Worm (Caenorhabditis elegans) whole organism, young adult: ENCODE measurements around the gene F54H5.5.

ENCODE experiments used
- B0019.2 ChIP-seq: fragments of 200-800 bp; sonication (Bioruptor generic); conservative IDR thresholded peaks from 2 replicates; pipeline ENCODE4 v1.3.6; 2022; ENCODE audit warnings: missing genetic modification reagents, missing genetic modification characterization, missing compliant biosample characterization
- D2030.7 ChIP-seq: fragments of 200-800 bp; sonication (Bioruptor generic); IDR thresholded peaks from 2 replicates; pipeline ENCODE4 v1.3.6; 2022; ENCODE audit warnings: missing genetic modification reagents, missing genetic modification characterization, missing compliant biosample characterization
- F23B12.7 ChIP-seq: sonication (generic microtip); optimal IDR thresholded peaks from 2 replicates; lab custom pipeline; 2017; ENCODE audit warnings: missing genetic modification characterization, mild to moderate bottlenecking, missing compliant biosample characterization, antibody characterized with exemption, moderate library complexity; ENCODE audit not compliant: insufficient read depth
- Y79H2A.3 ChIP-seq: fragments of 200-800 bp; sonication (Bioruptor generic); conservative IDR thresholded peaks from 2 replicates; pipeline ENCODE4 v1.3.6; 2022; ENCODE audit warnings: missing genetic modification reagents, missing genetic modification characterization, missing compliant biosample characterization
- ZK185.1 ChIP-seq: sonication (generic microtip); optimal IDR thresholded peaks from 2 replicates; lab custom pipeline; 2016; ENCODE audit warnings: mild to moderate bottlenecking, missing genetic modification characterization, missing compliant biosample characterization; ENCODE audit not compliant: poor library complexity, severe bottlenecking
- aptf-2 ChIP-seq: fragments of 200-800 bp; sonication (Bioruptor generic); conservative IDR thresholded peaks from 2 replicates; pipeline ENCODE4 v1.3.6; 2022; ENCODE audit warnings: missing genetic modification reagents, missing genetic modification characterization, missing compliant biosample characterization
- him-1 ChIP-seq: sonication (generic microtip); optimal IDR thresholded peaks from 2 replicates; lab custom pipeline; 2016; ENCODE audit warnings: missing genotype, missing genetic modification reagents, missing genetic modification characterization, missing compliant biosample characterization
- madf-10 ChIP-seq: sonication (generic microtip); optimal IDR thresholded peaks from 2 replicates; lab custom pipeline; 2016; ENCODE audit warnings: mild to moderate bottlenecking, missing genetic modification characterization, missing compliant biosample characterization
- mcd-1 ChIP-seq: fragments of 200-800 bp; sonication (Bioruptor generic); IDR thresholded peaks from 2 replicates; pipeline ENCODE4 v1.3.6; 2022; ENCODE audit warnings: missing genetic modification reagents, missing genetic modification characterization, missing compliant biosample characterization
- nfyb-1 ChIP-seq: fragments of 200-800 bp; sonication (Bioruptor generic); IDR thresholded peaks from 2 replicates; pipeline ENCODE4 v1.3.6; 2022; ENCODE audit warnings: missing genetic modification reagents, missing genetic modification characterization, missing compliant biosample characterization
- sdz-38 ChIP-seq: sonication (generic microtip); optimal IDR thresholded peaks from 2 replicates; lab custom pipeline; 2016; ENCODE audit warnings: missing genotype, missing genetic modification characterization, missing compliant biosample characterization
- snpc-4 ChIP-seq, 5 experiments: fragments of 150-350 bp in 1 of 5; sonication (generic microtip) in 4 of 5; optimal IDR thresholded peaks; 2 replicates each; lab custom pipeline; 2014 to 2018; ENCODE audit warnings: missing genetic modification characterization in 5 of 5, missing biosample characterization in 3 of 5, antibody characterized with exemption in 2 of 5, mild to moderate bottlenecking in 2 of 5, missing compliant biosample characterization in 2 of 5, missing genotype in 2 of 5, moderate library complexity in 2 of 5, missing genetic modification reagents in 1 of 5
- ztf-22 ChIP-seq: fragments of 200-800 bp; sonication (Bioruptor generic); optimal IDR thresholded peaks from 2 replicates; lab custom pipeline; 2018; ENCODE audit warnings: mild to moderate bottlenecking, missing genetic modification characterization, moderate library complexity, missing compliant biosample characterization

DNA sequence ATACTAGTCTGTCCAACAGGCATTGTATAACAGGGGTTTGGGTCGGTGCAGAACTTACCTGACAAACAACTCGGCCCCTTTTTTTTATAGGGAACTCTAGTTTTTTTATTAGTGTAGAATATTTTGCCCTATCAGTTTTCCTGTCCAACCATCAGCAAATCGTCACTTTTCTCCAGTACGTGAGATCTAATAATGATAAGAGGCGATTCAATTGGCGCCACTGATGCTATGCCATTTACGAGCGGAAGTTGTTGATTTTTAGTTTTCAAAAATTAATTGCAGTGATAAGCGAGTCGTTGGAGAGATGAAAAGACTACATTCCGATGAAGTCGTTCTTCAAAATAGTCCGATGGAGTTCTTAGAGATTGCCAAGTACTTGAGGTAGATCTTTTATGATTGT is 1.3 kb upstream of the F54H5.5 start:
- TF ChIP-seq ztf-22 = no peak
- TF ChIP-seq B0019.2 (GFP tag; lab: Robert Waterston, UW) = no peak
- TF ChIP-seq mcd-1 (GFP tag; lab: Robert Waterston, UW) = no peak
- TF ChIP-seq aptf-2 (GFP tag; lab: Robert Waterston, UW) = no peak
- TF ChIP-seq snpc-4 (GFP tag; optimal IDR thresholded peaks at IDR 0.05; lab: Kevin White, UChicago) = no peak
- no peak for TF ChIP-seq snpc-4 (tag; optimal IDR thresholded peaks at IDR 0.05; lab: Kevin White, UChicago)
- no peak for TF ChIP-seq madf-10 (tag; lab: Kevin White, UChicago)
- no peak for TF ChIP-seq nfyb-1
- no peak for TF ChIP-seq sdz-38 (tag; lab: Kevin White, UChicago)
- no peak for TF ChIP-seq Y79H2A.3
- no peak for TF ChIP-seq D2030.7 (GFP tag; lab: Robert Waterston, UW)
- TF ChIP-seq F23B12.7 (tag; lab: Kevin White, UChicago) = no peak
- TF ChIP-seq ZK185.1 = no peak
- TF ChIP-seq him-1 (tag; lab: Kevin White, UChicago) = no peak
